Fruit fly (Drosophila melanogaster) Kc167 (cell line): ENCODE measurements around the gene deltaCOP.

Experiments used
- Myc ChIP-seq: fragments of >200 bp; optimal IDR thresholded peaks from 2 replicates; lab custom pipeline; 2017; ENCODE audit warnings: missing external identifiers
- Sin3A ChIP-seq: fragments of >200 bp; optimal IDR thresholded peaks from 2 replicates; lab custom pipeline; 2018; ENCODE audit warnings: missing external identifiers
- h ChIP-seq: fragments of >200 bp; optimal IDR thresholded peaks from 3 replicates; lab custom pipeline; 2018; ENCODE audit warnings: missing external identifiers
- insv ChIP-seq: fragments of >200 bp; optimal IDR thresholded peaks from 3 replicates; lab custom pipeline; 2018; ENCODE audit warnings: missing external identifiers
- psq ChIP-seq: fragments of >200 bp; optimal IDR thresholded peaks from 2 replicates; lab custom pipeline; 2017; ENCODE audit warnings: missing external identifiers
- ttk ChIP-seq: sonication (Bioruptor generic); optimal IDR thresholded peaks from 2 replicates; lab custom pipeline; 2017; ENCODE audit warnings: missing external identifiers

DNA sequence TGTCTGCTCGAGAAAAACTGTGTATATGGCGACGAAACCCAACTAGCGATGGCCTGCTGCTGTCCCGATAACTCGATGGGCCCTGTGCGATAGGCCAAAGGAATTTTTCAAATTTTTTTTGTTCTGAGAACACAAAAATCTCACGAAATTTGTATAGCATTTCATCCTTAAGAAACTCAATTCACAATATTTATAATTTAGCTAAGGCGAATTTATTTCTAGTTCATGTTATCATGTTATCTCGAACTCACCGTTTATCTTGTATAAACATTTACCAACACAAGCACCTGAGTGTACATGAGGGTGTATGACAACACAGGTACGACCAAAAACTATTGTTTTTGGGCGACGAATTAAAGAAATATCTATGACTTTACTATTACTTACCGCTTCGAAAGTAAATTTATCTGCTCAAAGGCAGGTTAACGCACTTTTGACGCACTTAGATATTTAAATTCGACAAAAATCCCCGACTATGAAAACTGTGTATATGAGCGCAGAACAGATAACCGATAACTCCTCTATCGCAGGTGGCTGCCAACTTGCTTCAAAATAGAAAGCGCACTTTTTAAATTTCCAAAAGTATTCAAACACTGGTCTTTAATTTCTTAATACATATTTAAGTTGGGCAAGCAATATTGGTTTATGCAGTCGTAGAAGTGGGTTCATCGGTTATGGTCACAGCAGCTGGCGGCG lies 38.7 kb upstream of the deltaCOP start, which contains the start of gene arm:
- TF ChIP-seq Sin3A (lab: Kevin White, UChicago) (no peak), h (no peak), insv (no peak), Myc (no peak), ttk (lab: Kevin White, UChicago) (no peak), psq (lab: Kevin White, UChicago) (no peak)
